Fruit fly (Drosophila melanogaster) whole organism, embryonic: ENCODE results near the gene CG3078.
A peak's percentile ranks its signal among the peaks of the same experiment; 100 is the strongest.

ENCODE experiments used
- ATbp ChIP-seq: fragments of 200-800 bp; sonication (Bioruptor generic); optimal IDR thresholded peaks from 2 replicates; lab custom pipeline; 2017; ENCODE audit warnings: missing biosample characterization, mild to moderate bottlenecking, missing genetic modification characterization, missing genetic modification reagents
- Bgb ChIP-seq: fragments of 200-800 bp; sonication (Bioruptor generic); IDR thresholded peaks from 2 replicates; pipeline ENCODE4 v1.3.6; 2022; ENCODE audit warnings: missing biosample characterization, missing genetic modification characterization; ENCODE audit not compliant: partially characterized antibody
- CG10565 ChIP-seq: fragments of 200-800 bp; sonication (Bioruptor generic); optimal IDR thresholded peaks from 3 replicates; lab custom pipeline; 2016; ENCODE audit warnings: missing biosample characterization, mild to moderate bottlenecking, missing genetic modification characterization
- CG11695 ChIP-seq: fragments of 200-800 bp; sonication (Bioruptor generic); IDR thresholded peaks from 3 replicates; pipeline ENCODE4 v1.3.6; 2022; ENCODE audit warnings: missing biosample characterization, missing genetic modification characterization
- CG12659 ChIP-seq: fragments of 200-800 bp; sonication (Bioruptor generic); optimal IDR thresholded peaks from 3 replicates; lab custom pipeline; 2017; ENCODE audit warnings: mild to moderate bottlenecking, missing biosample characterization, missing genetic modification reagents, missing genetic modification characterization
- CG13287 ChIP-seq: fragments of 200-800 bp; sonication (Bioruptor generic); IDR thresholded peaks from 2 replicates; pipeline ENCODE4 v1.3.6; 2022; ENCODE audit warnings: missing biosample characterization, missing genetic modification characterization; ENCODE audit not compliant: partially characterized antibody
- CG14050 ChIP-seq: fragments of 200-800 bp; sonication (Bioruptor generic); IDR thresholded peaks from 3 replicates; pipeline ENCODE4 v1.3.6; 2022; ENCODE audit warnings: missing biosample characterization, missing genetic modification characterization
- CG1602 ChIP-seq: fragments of 200-800 bp; sonication (Bioruptor generic); optimal IDR thresholded peaks from 3 replicates; lab custom pipeline; 2016; ENCODE audit warnings: missing biosample characterization, missing genetic modification characterization
- CG16863 ChIP-seq: fragments of 200-800 bp; sonication (Bioruptor generic); optimal IDR thresholded peaks from 3 replicates; lab custom pipeline; 2016; ENCODE audit warnings: missing biosample characterization, missing genetic modification characterization
- CG17186 ChIP-seq: fragments of 200-800 bp; sonication (Bioruptor generic); optimal IDR thresholded peaks from 3 replicates; lab custom pipeline; 2017; ENCODE audit warnings: missing biosample characterization, missing genetic modification reagents, missing genetic modification characterization
- CG17328 ChIP-seq: fragments of 200-800 bp; sonication (Bioruptor generic); IDR thresholded peaks from 2 replicates; pipeline ENCODE4 v1.3.6; 2022; ENCODE audit warnings: missing biosample characterization, missing genetic modification characterization
- CG18262 ChIP-seq: fragments of 200-800 bp; optimal IDR thresholded peaks from 3 replicates; lab custom pipeline; 2019; ENCODE audit warnings: missing biosample characterization, mild to moderate bottlenecking, missing genetic modification characterization, moderate library complexity
- CG18599 ChIP-seq: fragments of 200-800 bp; sonication (Bioruptor generic); optimal IDR thresholded peaks from 3 replicates; lab custom pipeline; 2017; ENCODE audit warnings: missing biosample characterization, missing genetic modification characterization, mild to moderate bottlenecking, moderate library complexity, missing genetic modification reagents
- CG32772 ChIP-seq: fragments of 200-800 bp; sonication (Bioruptor generic); IDR thresholded peaks from 2 replicates; pipeline ENCODE4 v1.3.6; 2022; ENCODE audit warnings: missing biosample characterization, missing genetic modification characterization
- CG34224 ChIP-seq: fragments of 200-800 bp; sonication (Bioruptor generic); IDR thresholded peaks from 3 replicates; pipeline ENCODE4 v1.3.6; 2022; ENCODE audit warnings: missing biosample characterization, missing genetic modification characterization; ENCODE audit not compliant: partially characterized antibody
- CG34376 ChIP-seq: fragments of 200-800 bp; sonication (Bioruptor generic); optimal IDR thresholded peaks from 2 replicates; lab custom pipeline; 2018; ENCODE audit warnings: missing biosample characterization, mild to moderate bottlenecking, missing genetic modification characterization
- CG4617 ChIP-seq: fragments of 200-800 bp; sonication (Bioruptor generic); optimal IDR thresholded peaks from 3 replicates; lab custom pipeline; 2016; ENCODE audit warnings: missing biosample characterization, missing genetic modification characterization, borderline replicate concordance
- CG4820 ChIP-seq: fragments of 200-800 bp; sonication (Bioruptor generic); optimal IDR thresholded peaks from 3 replicates; lab custom pipeline; 2016; ENCODE audit warnings: missing biosample characterization, missing genetic modification characterization
- CG7556 ChIP-seq: fragments of 200-800 bp; sonication (Bioruptor generic); optimal IDR thresholded peaks from 2 replicates; lab custom pipeline; 2017; ENCODE audit warnings: missing biosample characterization, mild to moderate bottlenecking, missing genetic modification characterization
- CG8281 ChIP-seq: fragments of 200-800 bp; sonication (Bioruptor generic); optimal IDR thresholded peaks from 2 replicates; lab custom pipeline; 2018; ENCODE audit warnings: missing biosample characterization, mild to moderate bottlenecking, missing genetic modification characterization, moderate library complexity
- CG8359 ChIP-seq: fragments of 200-800 bp; sonication (Bioruptor generic); optimal IDR thresholded peaks from 2 replicates; lab custom pipeline; 2017; ENCODE audit warnings: missing biosample characterization, mild to moderate bottlenecking, missing genetic modification characterization, borderline replicate concordance
- Dll ChIP-seq: fragments of 200-800 bp; sonication (Bioruptor generic); IDR thresholded peaks from 4 replicates; pipeline ENCODE4 v1.3.6; 2022; ENCODE audit warnings: missing biosample characterization, missing genetic modification characterization; ENCODE audit not compliant: partially characterized antibody
- Elba2 ChIP-seq: fragments of 200-800 bp; sonication (Bioruptor generic); optimal IDR thresholded peaks from 3 replicates; lab custom pipeline; 2016; ENCODE audit warnings: missing biosample characterization, missing genetic modification characterization
- Fer3 ChIP-seq: fragments of 200-800 bp; sonication (Bioruptor generic); optimal IDR thresholded peaks from 2 replicates; lab custom pipeline; 2018; ENCODE audit warnings: missing biosample characterization, mild to moderate bottlenecking, missing genetic modification characterization, moderate library complexity
- Gug ChIP-seq: fragments of 200-800 bp; sonication (Bioruptor generic); IDR thresholded peaks from 4 replicates; pipeline ENCODE4 v1.3.6; 2022; ENCODE audit warnings: missing biosample characterization, missing genetic modification characterization
- HLH4C ChIP-seq: fragments of 200-800 bp; sonication (Bioruptor generic); IDR thresholded peaks from 3 replicates; pipeline ENCODE4 v1.3.6; 2022; ENCODE audit warnings: missing biosample characterization, missing genetic modification characterization; ENCODE audit not compliant: partially characterized antibody
- Hmx ChIP-seq: fragments of 200-800 bp; sonication (Bioruptor generic); optimal IDR thresholded peaks from 2 replicates; lab custom pipeline; 2016; ENCODE audit warnings: missing biosample characterization, missing genetic modification characterization
- Nf-YC ChIP-seq: fragments of 200-800 bp; optimal IDR thresholded peaks from 3 replicates; lab custom pipeline; 2019; ENCODE audit warnings: missing biosample characterization, mild to moderate bottlenecking, missing genetic modification characterization, moderate library complexity
- Ravus ChIP-seq: fragments of 200-800 bp; sonication (Bioruptor generic); IDR thresholded peaks from 2 replicates; pipeline ENCODE4 v1.3.6; 2022; ENCODE audit warnings: missing biosample characterization, missing genetic modification characterization
- TFAM ChIP-seq: fragments of 200-800 bp; sonication (Bioruptor generic); optimal IDR thresholded peaks from 2 replicates; lab custom pipeline; 2017; ENCODE audit warnings: missing biosample characterization, missing genetic modification characterization, inconsistent platforms
- ab ChIP-seq: fragments of 200-800 bp; sonication (Bioruptor generic); optimal IDR thresholded peaks from 2 replicates; lab custom pipeline; 2016; ENCODE audit warnings: missing biosample characterization, missing genetic modification characterization
- amos ChIP-seq: fragments of 200-800 bp; sonication (Bioruptor generic); IDR thresholded peaks from 2 replicates; pipeline ENCODE4 v1.3.6; 2022; ENCODE audit warnings: missing biosample characterization, missing genetic modification characterization; ENCODE audit not compliant: partially characterized antibody
- ash1 ChIP-seq: fragments of 200-800 bp; sonication (Bioruptor generic); optimal IDR thresholded peaks from 2 replicates; lab custom pipeline; 2018; ENCODE audit warnings: missing biosample characterization, mild to moderate bottlenecking, missing genetic modification characterization
- bcd ChIP-seq: fragments of 200-800 bp; sonication (Bioruptor generic); optimal IDR thresholded peaks from 2 replicates; lab custom pipeline; 2017; ENCODE audit warnings: missing biosample characterization, mild to moderate bottlenecking, missing genetic modification characterization
- br ChIP-seq: fragments of >200 bp; optimal IDR thresholded peaks from 2 replicates; lab custom pipeline; 2017
- cato ChIP-seq: fragments of 200-800 bp; sonication (Bioruptor generic); optimal IDR thresholded peaks from 2 replicates; lab custom pipeline; 2016; ENCODE audit warnings: missing biosample characterization, missing genetic modification characterization, borderline replicate concordance
- dpn ChIP-seq, 2 experiments: fragments of 200-800 bp; sonication (Bioruptor generic); optimal IDR thresholded peaks; 3 replicates each; lab custom pipeline; 2016; ENCODE audit warnings: missing biosample characterization in 2 of 2, missing genetic modification characterization in 2 of 2
- dysf ChIP-seq: fragments of 200-800 bp; sonication (Bioruptor generic); IDR thresholded peaks from 3 replicates; pipeline ENCODE4 v1.3.6; 2022; ENCODE audit warnings: missing biosample characterization, missing genetic modification characterization
- fd64A ChIP-seq: fragments of 200-800 bp; sonication (Bioruptor generic); optimal IDR thresholded peaks from 3 replicates; lab custom pipeline; 2018; ENCODE audit warnings: missing biosample characterization, mild to moderate bottlenecking, missing genetic modification characterization
- pnt ChIP-seq: fragments of 200-800 bp; sonication (Bioruptor generic); optimal IDR thresholded peaks from 3 replicates; lab custom pipeline; 2016; ENCODE audit warnings: missing biosample characterization, missing genetic modification characterization
- repo ChIP-seq: fragments of 200-800 bp; sonication (Bioruptor generic); optimal IDR thresholded peaks from 2 replicates; lab custom pipeline; 2016; ENCODE audit warnings: missing biosample characterization, missing genetic modification characterization
- sc ChIP-seq, 3 experiments: fragments of >200 bp in 2 of 3; fragments of 200-800 bp in 1 of 3; sonication (Bioruptor generic) in 1 of 3; optimal IDR thresholded peaks; 2 replicates in 2 of 3; 3 replicates in 1 of 3; lab custom pipeline; 2017; ENCODE audit warnings: mild to moderate bottlenecking in 1 of 3, missing biosample characterization in 1 of 3, missing genetic modification characterization in 1 of 3, missing genetic modification reagents in 1 of 3
- sisA ChIP-seq: fragments of 200-800 bp; sonication (Bioruptor generic); IDR thresholded peaks from 2 replicates; pipeline ENCODE4 v1.3.6; 2022; ENCODE audit warnings: missing biosample characterization, missing genetic modification characterization
- slou ChIP-seq: fragments of 200-800 bp; sonication (Bioruptor generic); optimal IDR thresholded peaks from 3 replicates; lab custom pipeline; 2016; ENCODE audit warnings: missing biosample characterization, missing genetic modification characterization
- ssp ChIP-seq: fragments of 200-800 bp; sonication (Bioruptor generic); IDR thresholded peaks from 2 replicates; pipeline ENCODE4 v1.3.6; 2022; ENCODE audit warnings: missing biosample characterization, missing genetic modification characterization
- tll ChIP-seq, 2 experiments: fragments of 200-800 bp in 1 of 2; fragments of >200 bp in 1 of 2; sonication (Bioruptor generic) in 1 of 2; optimal IDR thresholded peaks; 2 replicates each; lab custom pipeline; 2017 to 2019; ENCODE audit warnings: missing biosample characterization in 2 of 2, missing genetic modification characterization in 2 of 2, mild to moderate bottlenecking in 1 of 2, moderate library complexity in 1 of 2
- wor ChIP-seq: fragments of 200-800 bp; sonication (Bioruptor generic); IDR thresholded peaks from 2 replicates; pipeline ENCODE4 v1.3.6; 2022; ENCODE audit warnings: missing biosample characterization, missing genetic modification characterization

The CG3078 gene

DNA sequence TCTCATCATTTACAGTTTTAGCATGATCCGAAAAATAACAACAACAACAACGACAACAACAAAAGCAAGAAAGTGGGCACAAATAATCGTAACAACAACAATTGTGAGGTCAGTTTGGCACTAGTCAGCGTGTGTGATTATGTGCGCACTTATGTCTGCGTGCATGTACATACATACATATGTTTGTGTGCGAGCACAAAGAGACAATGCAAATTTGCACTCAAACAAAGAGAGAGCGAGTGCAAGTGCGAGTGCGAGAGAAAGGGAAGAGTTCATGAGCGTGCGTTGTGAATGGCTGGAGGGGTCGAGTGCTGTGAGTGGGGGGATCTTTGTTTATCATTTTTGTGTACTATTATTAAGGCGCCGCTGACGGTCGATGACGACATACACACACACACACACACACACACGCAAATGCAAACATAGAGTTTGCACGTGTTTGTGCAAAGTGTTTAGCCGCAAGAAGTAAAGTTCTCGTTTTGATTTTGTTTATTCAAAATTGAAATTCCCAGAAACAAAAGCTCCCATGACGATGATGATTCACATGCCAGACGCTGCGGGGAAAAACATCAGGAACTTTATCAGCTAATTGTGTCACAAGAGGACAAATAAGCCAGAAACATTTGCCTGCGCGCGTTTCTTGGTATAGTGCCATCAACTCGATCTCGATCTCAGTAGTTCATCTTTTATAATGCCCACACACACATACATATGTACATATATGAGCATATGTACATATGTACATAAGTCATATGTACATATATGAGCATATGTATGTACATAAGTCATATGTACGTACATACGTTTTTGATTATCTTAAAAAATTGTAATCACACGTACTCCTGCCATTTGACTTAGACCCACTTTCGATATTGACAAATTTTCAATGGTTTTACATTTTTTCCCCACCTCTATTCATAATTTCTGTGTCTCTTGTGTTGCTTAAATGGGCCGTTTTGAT, 35.1 kb upstream of the CG3078 start (continued):
- peak in 1 of 2 experiments; percentile 24 for TF ChIP-seq dpn (GFP tag; optimal IDR thresholded peaks at IDR 0.05; lab: Kevin White, UChicago)
- no peak for TF ChIP-seq CG8281 (tag; lab: Kevin White, UChicago)
- no peak for TF ChIP-seq Elba2 (GFP tag; lab: Kevin White, UChicago)
- no peak for TF ChIP-seq wor (GFP tag; lab: Robert Waterston, UW)
- no peak for TF ChIP-seq Bgb (GFP tag; lab: Robert Waterston, UW)
- TF ChIP-seq CG18599 (GFP tag; lab: Kevin White, UChicago) = no peak
- TF ChIP-seq CG32772 (GFP tag; lab: Robert Waterston, UW) = no peak
- peak; percentile 16 for TF ChIP-seq CG16863 (GFP tag; lab: Kevin White, UChicago)
- no peak for TF ChIP-seq Dll
- no peak for TF ChIP-seq Hmx (GFP tag; lab: Kevin White, UChicago)
- no peak for TF ChIP-seq CG1602
- peak; percentile 69 for TF ChIP-seq ATbp
- TF ChIP-seq br (lab: Kevin White, UChicago) = no peak
- TF ChIP-seq Gug (GFP tag; lab: Robert Waterston, UW) = no peak
- 0 out of 2 replicates have a peak, but pooled peaks have one; percentile 10 for TF ChIP-seq CG17328 (GFP tag; lab: Robert Waterston, UW)
- TF ChIP-seq CG13287 (GFP tag; lab: Robert Waterston, UW) = no peak
- TF ChIP-seq bcd (GFP tag; lab: Kevin White, UChicago) = peak; percentile 16
- peak; percentile 4 for TF ChIP-seq CG8359 (GFP tag; lab: Kevin White, UChicago)
- peak; percentile 14 for TF ChIP-seq pnt (GFP tag; lab: Kevin White, UChicago)
- TF ChIP-seq sc (optimal IDR thresholded peaks at IDR 0.05; lab: Kevin White, UChicago) = no peak
- peak; percentile 15 for TF ChIP-seq sc (GFP tag; optimal IDR thresholded peaks at IDR 0.05; lab: Kevin White, UChicago)
- no peak for TF ChIP-seq ash1 (GFP tag; lab: Kevin White, UChicago)
- no peak for TF ChIP-seq CG7556
- no peak for TF ChIP-seq CG34224 (GFP tag; lab: Robert Waterston, UW)
- no peak for TF ChIP-seq TFAM (GFP tag; lab: Kevin White, UChicago)
- no peak for TF ChIP-seq CG4820 (GFP tag; lab: Kevin White, UChicago)
- no peak for TF ChIP-seq CG18262
- TF ChIP-seq tll (GFP tag; optimal IDR thresholded peaks at IDR 0.05; lab: Kevin White, UChicago) = no peak
- 0 out of 2 replicates have a peak, but pooled peaks have one; percentile 7 for TF ChIP-seq sisA
- no peak for TF ChIP-seq dysf (GFP tag; lab: Robert Waterston, UW)
- no peak for TF ChIP-seq CG17186 (GFP tag; lab: Kevin White, UChicago)
- TF ChIP-seq CG4617 = no peak
- TF ChIP-seq HLH4C (GFP tag; lab: Robert Waterston, UW) = no peak
- no peak for TF ChIP-seq repo (GFP tag; lab: Kevin White, UChicago)
- no peak for TF ChIP-seq Fer3 (tag; lab: Kevin White, UChicago)
- no peak for TF ChIP-seq CG34376
- TF ChIP-seq Ravus (GFP tag; lab: Robert Waterston, UW) = no peak
- no peak for TF ChIP-seq cato (GFP tag; lab: Kevin White, UChicago)
- no peak for TF ChIP-seq ab (GFP tag; lab: Kevin White, UChicago)
- TF ChIP-seq amos (GFP tag; lab: Robert Waterston, UW) = no peak
- TF ChIP-seq CG11695 (GFP tag; lab: Robert Waterston, UW) = 0 out of 3 replicates have a peak, but pooled peaks have one; percentile 6
- TF ChIP-seq Nf-YC (tag; lab: Kevin White, UChicago) = no peak
- no peak for TF ChIP-seq CG12659
- TF ChIP-seq CG14050 (GFP tag; lab: Robert Waterston, UW) = no peak
- TF ChIP-seq fd64A (GFP tag; lab: Kevin White, UChicago) = no peak
- TF ChIP-seq ssp (GFP tag; lab: Robert Waterston, UW) = no peak
- no peak for TF ChIP-seq CG10565 (GFP tag; lab: Kevin White, UChicago)
- TF ChIP-seq slou (GFP tag; lab: Kevin White, UChicago) = no peak
